Worm (Caenorhabditis elegans): ENCODE measurements around the gene gta-1.

The gta-1 gene

ce11 chrIV:10144487-10144886 lies 36.0 kb upstream of the gta-1 start:
- TF ChIP-seq egrh-3 (GFP tag; IDR thresholded peaks at IDR 0.05) (no peak), F39B2.1 (GFP tag; IDR thresholded peaks at IDR 0.05) (no peak), ztf-26 (tag; optimal IDR thresholded peaks at IDR 0.05) (no peak), egl-18 (GFP tag; IDR thresholded peaks at IDR 0.05) (no peak), madf-6 (GFP tag; IDR thresholded peaks at IDR 0.05) (no peak), F49E8.2 (tag; optimal IDR thresholded peaks at IDR 0.05; ENCODE audit: insufficient read depth) (no peak), mcd-1 (GFP tag; IDR thresholded peaks at IDR 0.05) (no peak), D2030.7 (GFP tag; IDR thresholded peaks at IDR 0.05) (no peak), B0261.1 (tag; optimal IDR thresholded peaks at IDR 0.05) (no peak), Y67H2A.10 (GFP tag; conservative IDR thresholded peaks at IDR 0.05) (no peak), xnd-1 (tag; optimal IDR thresholded peaks at IDR 0.05) (no peak), T26A5.8 (tag; optimal IDR thresholded peaks at IDR 0.05) (no peak)

- TF ChIP-seq mes-4 (tag; optimal IDR thresholded peaks at IDR 0.05) (no peak), madf-8 (GFP tag; conservative IDR thresholded peaks at IDR 0.05) (peak; percentile 60), madf-6 (GFP tag; IDR thresholded peaks at IDR 0.05) (peak; percentile 76)
Measured at ce11 chrIV:10144909-10145308, 35.6 kb upstream of the gta-1 start.

- TF ChIP-seq lin-35 (GFP tag; optimal IDR thresholded peaks at IDR 0.05) (no peak), snpc-4 (GFP tag; optimal IDR thresholded peaks at IDR 0.05) (no peak), snpc-4 (tag; optimal IDR thresholded peaks at IDR 0.05) (no peak), atf-7 (tag; optimal IDR thresholded peaks at IDR 0.05) (no peak), ztf-3 (GFP tag; optimal IDR thresholded peaks at IDR 0.05) (no peak), egrh-3 (GFP tag; IDR thresholded peaks at IDR 0.05) (no peak)
Measured at ce11 chrIV:10146885-10147284, 33.6 kb upstream of the gta-1 start, which contains the start of gene T14G10.8. TSS of gene T14G10.8 (minus strand) at chrIV:10146985.

DNA sequence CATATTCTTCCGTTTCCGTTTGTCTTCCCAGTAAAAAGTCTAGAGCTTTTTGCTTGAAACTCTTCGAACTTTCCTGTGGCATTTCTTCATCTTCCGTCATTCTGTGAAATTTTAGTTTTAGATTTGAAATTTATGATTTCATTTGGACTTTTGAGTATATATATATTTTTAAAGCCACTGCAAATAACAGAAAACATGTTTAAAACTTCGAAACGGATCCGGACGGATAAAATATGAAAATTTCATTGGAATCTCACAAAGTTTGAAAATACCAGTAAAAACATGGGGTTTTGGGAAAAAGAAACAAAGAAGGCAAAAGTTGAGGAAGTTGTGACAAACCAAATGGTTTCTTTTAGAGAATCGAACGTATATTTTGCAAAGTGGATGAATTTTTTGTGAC lies 31.5 kb upstream of the gta-1 start, which contains the start of gene pigs-1:
Gene pigs-1 (minus strand): TSS at position 101 of the 400 bp plus-strand sequence.
- TF ChIP-seq F39B2.1 (GFP tag; IDR thresholded peaks at IDR 0.05) = no peak
- TF ChIP-seq ceh-40 (GFP tag; IDR thresholded peaks at IDR 0.05) = no peak
- TF ChIP-seq him-1 (tag; optimal IDR thresholded peaks at IDR 0.05) = no peak
- no peak for TF ChIP-seq gei-17 (GFP tag; optimal IDR thresholded peaks at IDR 0.05)
- no peak for TF ChIP-seq atf-7 (tag; optimal IDR thresholded peaks at IDR 0.05)
- TF ChIP-seq fkh-3 (tag; optimal IDR thresholded peaks at IDR 0.05) = no peak
- no peak for TF ChIP-seq ztf-25 (GFP tag; IDR thresholded peaks at IDR 0.05)
- no peak for TF ChIP-seq athp-1 (tag; optimal IDR thresholded peaks at IDR 0.05)
- TF ChIP-seq pha-4 (tag; optimal IDR thresholded peaks at IDR 0.05) = no peak
- no peak for TF ChIP-seq hmg-20 (GFP tag; IDR thresholded peaks at IDR 0.05)
- TF ChIP-seq sea-2 (GFP tag; IDR thresholded peaks at IDR 0.05) = no peak
- TF ChIP-seq xnd-1 (tag; optimal IDR thresholded peaks at IDR 0.05) = no peak

DNA sequence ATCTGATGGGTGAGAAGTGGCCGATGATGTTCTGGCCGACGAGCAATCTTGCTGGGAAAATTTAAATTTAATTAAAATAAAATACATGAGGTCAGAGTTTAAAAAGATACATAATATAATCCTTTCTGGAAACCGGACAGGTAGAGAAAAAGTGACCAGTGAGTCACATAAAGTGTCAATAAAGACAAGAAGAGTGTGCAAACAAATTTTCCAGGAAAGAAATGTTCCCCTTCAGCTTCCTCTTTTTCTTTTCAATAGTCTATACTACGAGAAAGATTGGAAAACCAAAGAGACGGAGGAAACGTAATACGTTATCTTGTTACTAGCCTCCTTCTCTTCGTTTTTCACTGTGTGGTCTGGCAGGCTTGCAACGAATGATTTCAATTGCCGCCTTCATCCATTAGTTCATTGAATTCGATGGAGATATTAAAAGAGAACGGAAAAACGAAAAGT lies 29.9 kb upstream of the gta-1 start, which contains the start of gene tsp-12:
Gene tsp-12 (minus strand): TSS at position 51 of the 453 bp plus-strand sequence.
- no peak for TF ChIP-seq F52B5.7 (tag; optimal IDR thresholded peaks at IDR 0.05)
- TF ChIP-seq madf-3 (GFP tag; IDR thresholded peaks at IDR 0.05) = no peak
- no peak for TF ChIP-seq snpc-3.4 (tag; optimal IDR thresholded peaks at IDR 0.05)
- no peak for TF ChIP-seq ZK185.1 (tag; optimal IDR thresholded peaks at IDR 0.05; ENCODE audit: poor library complexity, severe bottlenecking)
- no peak for TF ChIP-seq mxl-1 (tag; optimal IDR thresholded peaks at IDR 0.05)
- no peak for TF ChIP-seq repo-1 (tag; optimal IDR thresholded peaks at IDR 0.05)
- TF ChIP-seq nfya-2 (GFP tag; IDR thresholded peaks at IDR 0.05) = no peak
- no peak for TF ChIP-seq F57A8.1 (GFP tag; optimal IDR thresholded peaks at IDR 0.05)
- TF ChIP-seq rcor-1 (GFP tag; IDR thresholded peaks at IDR 0.05) = no peak
- no peak for TF ChIP-seq hsf-1 (GFP tag; IDR thresholded peaks at IDR 0.05)
- TF ChIP-seq snpc-4 (GFP tag; optimal IDR thresholded peaks at IDR 0.05) = no peak
- no peak for TF ChIP-seq snpc-4 (tag; optimal IDR thresholded peaks at IDR 0.05)
- TF ChIP-seq tlf-1 (GFP tag; optimal IDR thresholded peaks at IDR 0.05) = no peak
- TF ChIP-seq Y56A3A.18 (GFP tag; IDR thresholded peaks at IDR 0.05) = no peak
- no peak for TF ChIP-seq nfyb-1 (GFP tag; IDR thresholded peaks at IDR 0.05)
- no peak for TF ChIP-seq B0035.1 (tag; optimal IDR thresholded peaks at IDR 0.05)
- TF ChIP-seq lir-1 (GFP tag; conservative IDR thresholded peaks at IDR 0.05) = no peak
- TF ChIP-seq F23B12.7 (tag; optimal IDR thresholded peaks at IDR 0.05; ENCODE audit: insufficient read depth) = no peak

Measured in whole organism, young adult.